Fruit fly (Drosophila melanogaster): ENCODE measurements around the gene CG6678.

DNA sequence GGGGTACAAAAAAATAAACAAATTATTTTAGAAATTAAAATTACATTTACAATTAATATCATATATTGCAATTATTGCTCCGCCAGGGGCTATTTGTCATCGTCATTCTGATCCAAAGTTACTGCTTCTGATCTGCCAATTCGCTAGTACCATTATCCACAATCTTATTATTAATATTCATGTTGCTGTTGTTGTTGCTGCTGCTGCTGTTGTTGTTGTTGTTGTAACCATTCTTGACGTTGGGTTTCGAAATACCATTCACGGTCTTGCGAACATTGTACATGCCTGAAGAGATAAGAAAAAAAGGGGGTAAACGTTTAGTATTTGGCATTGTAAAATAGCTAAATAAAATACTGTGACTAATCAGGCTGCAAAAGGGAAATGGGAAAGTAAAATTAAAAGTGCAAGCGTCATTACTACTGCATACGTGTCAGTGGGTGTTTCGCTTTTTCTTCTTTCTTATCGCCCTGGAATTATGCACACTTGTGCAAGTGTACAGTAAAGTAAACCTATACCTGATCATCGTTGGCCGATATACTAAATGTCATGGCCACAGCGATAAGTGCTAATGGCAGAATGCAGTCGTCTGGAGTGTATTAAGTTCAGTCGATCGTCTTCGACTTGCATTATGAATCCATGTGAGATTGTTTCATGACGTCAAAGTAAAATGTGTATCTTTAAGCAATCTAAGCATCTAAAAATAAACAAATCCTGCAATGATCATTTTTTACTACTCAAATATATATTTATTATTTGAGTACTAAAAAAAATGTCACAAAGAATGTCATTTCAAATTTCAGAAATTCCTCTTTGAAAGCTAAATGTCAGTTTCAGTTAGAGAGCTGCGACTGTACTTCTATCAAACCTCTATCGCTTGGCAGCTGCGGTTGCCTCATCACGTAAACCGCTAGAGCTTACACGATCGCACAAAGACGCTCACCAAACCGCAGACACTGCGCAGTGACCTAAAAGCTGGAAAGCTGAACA, 34.9 kb upstream of the CG6678 start:
- TF ChIP-seq Sin3A (optimal IDR thresholded peaks at IDR 0.05): no peak
- TF ChIP-seq insv (optimal IDR thresholded peaks at IDR 0.05): no peak
- TF ChIP-seq h (optimal IDR thresholded peaks at IDR 0.05): no peak
